Worm (Caenorhabditis elegans) whole organism, midembryonic: ENCODE measurements around the gene T04B2.8.

ENCODE experiments used
- ref-1 ChIP-seq: fragments of 200-800 bp; sonication (Bioruptor generic); conservative IDR thresholded peaks from 2 replicates; pipeline ENCODE4 v1.3.6; 2022; ENCODE audit warnings: missing genetic modification reagents, missing genetic modification characterization, missing compliant biosample characterization
- ztf-29 ChIP-seq: fragments of 200-800 bp; sonication (Bioruptor generic); IDR thresholded peaks from 2 replicates; pipeline ENCODE4 v1.3.6; 2022; ENCODE audit warnings: missing genetic modification reagents, missing genetic modification characterization, missing compliant biosample characterization

- TF ChIP-seq ztf-29 (GFP tag; lab: Robert Waterston, UW), result no peak
- TF ChIP-seq ref-1, result no peak
These were observed 41.5 kb downstream of the T04B2.8 start, which contains the start of gene magu-4 for ce11 chrIV:10009536-10009935.
